Worm (Caenorhabditis elegans): Measurements from ENCODE around the gene F02E8.4.
A peak's percentile ranks its signal among the peaks of the same experiment; 100 is the strongest.

Gene F02E8.4

DNA sequence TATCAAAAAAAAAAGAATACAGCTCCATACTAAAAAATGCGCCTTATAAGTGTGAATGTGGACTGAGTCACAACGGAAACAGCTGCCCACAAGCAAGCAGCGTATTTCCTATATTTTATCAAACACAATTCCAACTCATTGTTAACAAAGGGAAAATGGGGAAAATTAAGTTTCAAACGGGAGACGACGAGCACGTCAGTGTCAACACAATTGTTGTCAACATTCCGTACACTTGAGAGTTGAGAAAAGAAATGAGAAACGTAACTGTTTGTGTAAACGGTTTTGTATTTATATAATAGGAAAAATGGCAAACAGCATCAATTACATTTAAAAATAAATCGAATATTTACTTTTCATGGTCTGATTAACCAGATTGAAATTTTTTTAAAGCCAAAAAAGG lies 14.3 kb upstream of the F02E8.4 start:
- TF ChIP-seq unc-62 (GFP tag; optimal IDR thresholded peaks at IDR 0.05) (no peak), madf-6 (GFP tag; IDR thresholded peaks at IDR 0.05) (no peak), bed-1 (GFP tag; IDR thresholded peaks at IDR 0.05) (no peak), lsl-1 (GFP tag; optimal IDR thresholded peaks at IDR 0.05) (no peak), lin-35 (GFP tag; optimal IDR thresholded peaks at IDR 0.05) (no peak), attf-3 (GFP tag; conservative IDR thresholded peaks at IDR 0.05) (no peak), mxl-1 (tag; optimal IDR thresholded peaks at IDR 0.05) (no peak), egl-18 (GFP tag; IDR thresholded peaks at IDR 0.05) (no peak), ekl-4 (GFP tag; IDR thresholded peaks at IDR 0.05) (no peak), ztf-18 (tag; optimal IDR thresholded peaks at IDR 0.05) (no peak), madf-10 (tag; optimal IDR thresholded peaks at IDR 0.05) (no peak), snpc-4 (GFP tag; optimal IDR thresholded peaks at IDR 0.05) (no peak), snpc-4 (tag; optimal IDR thresholded peaks at IDR 0.05) (no peak), ceh-91 (GFP tag; IDR thresholded peaks at IDR 0.05) (no peak)

DNA sequence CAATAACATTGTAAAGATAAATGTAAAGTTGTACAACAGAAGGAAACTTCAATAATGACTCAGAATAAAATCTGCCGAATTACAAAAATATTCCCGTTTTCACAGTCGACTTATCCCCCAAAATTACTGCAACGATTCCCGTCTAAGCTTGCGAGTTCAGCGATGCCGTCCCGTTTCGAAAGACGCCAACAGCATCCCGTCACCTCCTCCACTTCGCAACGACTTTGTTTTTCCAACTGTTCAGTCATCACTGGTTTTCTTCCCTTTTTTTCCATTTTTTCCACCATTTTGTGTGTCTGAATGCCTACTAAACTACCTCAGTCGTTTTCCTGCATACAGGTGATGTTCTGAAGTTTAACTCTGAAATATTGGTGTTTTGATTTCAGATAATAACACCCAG lies 13.3 kb upstream of the F02E8.4 start, which contains the start of gene F15A8.1:
F15A8.1 (plus strand) TSS at position 301 of the 400 bp plus-strand sequence.
- TF ChIP-seq nhr-120 (GFP tag; IDR thresholded peaks at IDR 0.05), result no peak
- TF ChIP-seq chd-7 (tag; optimal IDR thresholded peaks at IDR 0.05), result no peak
- no peak for TF ChIP-seq mcd-1 (GFP tag; IDR thresholded peaks at IDR 0.05)
- TF ChIP-seq ama-1 (optimal IDR thresholded peaks at IDR 0.05), result no peak
- no peak for TF ChIP-seq ama-1 (GFP tag; optimal IDR thresholded peaks at IDR 0.05)
- no peak for TF ChIP-seq snpc-1.3 (tag; optimal IDR thresholded peaks at IDR 0.05; ENCODE audit: insufficient read depth)
- no peak for TF ChIP-seq nfya-1 (tag; optimal IDR thresholded peaks at IDR 0.05; ENCODE audit: borderline replicate concordance, insufficient read depth)
- no peak for TF ChIP-seq hsf-1 (GFP tag; IDR thresholded peaks at IDR 0.05)
- no peak for TF ChIP-seq Y53F4B.3 (GFP tag; IDR thresholded peaks at IDR 0.05)
- TF ChIP-seq attf-3 (GFP tag; conservative IDR thresholded peaks at IDR 0.05), result no peak
- TF ChIP-seq lin-54 (GFP tag; optimal IDR thresholded peaks at IDR 0.05), result no peak

- peak; percentile 25 for TF ChIP-seq somi-1 (GFP tag; optimal IDR thresholded peaks at IDR 0.05)
- TF ChIP-seq F33H1.4 (GFP tag; IDR thresholded peaks at IDR 0.05), result no peak
- no peak for TF ChIP-seq akir-1 (GFP tag; optimal IDR thresholded peaks at IDR 0.05)
- TF ChIP-seq repo-1 (tag; optimal IDR thresholded peaks at IDR 0.05), result no peak
- TF ChIP-seq lin-54 (GFP tag; optimal IDR thresholded peaks at IDR 0.05), result peak; percentile 40
- no peak for TF ChIP-seq tbx-9 (tag; optimal IDR thresholded peaks at IDR 0.05; ENCODE audit: borderline replicate concordance)
- TF ChIP-seq attf-6 (GFP tag; IDR thresholded peaks at IDR 0.05), result 0 out of 2 replicates have a peak, but pooled peaks have one; percentile 21
- no peak for TF ChIP-seq xnd-1 (tag; optimal IDR thresholded peaks at IDR 0.05)
- TF ChIP-seq hmg-1.2 (GFP tag; IDR thresholded peaks at IDR 0.05), result peak; percentile 82
- TF ChIP-seq hrde-1 (tag; optimal IDR thresholded peaks at IDR 0.05; ENCODE audit: borderline replicate concordance), result no peak
- TF ChIP-seq pha-4 (tag; optimal IDR thresholded peaks at IDR 0.05), result no peak
- TF ChIP-seq zfh-2 (GFP tag; conservative IDR thresholded peaks at IDR 0.05), result no peak
- TF ChIP-seq dpff-1 (tag; optimal IDR thresholded peaks at IDR 0.05), result no peak
- no peak for TF ChIP-seq C17E4.6 (GFP tag; IDR thresholded peaks at IDR 0.05)
- no peak for TF ChIP-seq fkh-3 (tag; optimal IDR thresholded peaks at IDR 0.05)
- peak; percentile 74 for TF ChIP-seq snpc-4 (GFP tag; optimal IDR thresholded peaks at IDR 0.05)
- TF ChIP-seq snpc-4 (tag; optimal IDR thresholded peaks at IDR 0.05), result peak; percentile 5 to 80 (median 61)
- TF ChIP-seq lsl-1 (GFP tag; optimal IDR thresholded peaks at IDR 0.05), result no peak
- TF ChIP-seq ZK185.1 (tag; optimal IDR thresholded peaks at IDR 0.05; ENCODE audit: poor library complexity, severe bottlenecking), result peak; percentile 73
- TF ChIP-seq ztf-18 (tag; optimal IDR thresholded peaks at IDR 0.05), result peak; percentile 48
- peak; percentile 44 for TF ChIP-seq lin-40 (tag; optimal IDR thresholded peaks at IDR 0.05)
- peak; percentile 92 for TF ChIP-seq B0261.1 (tag; optimal IDR thresholded peaks at IDR 0.05)
- peak; percentile 31 for TF ChIP-seq ztf-26 (tag; optimal IDR thresholded peaks at IDR 0.05)
- peak; percentile 70; the same call in 1 of the 2 replicates for TF ChIP-seq ekl-4 (GFP tag; IDR thresholded peaks at IDR 0.05)
- TF ChIP-seq ceh-79 (tag; optimal IDR thresholded peaks at IDR 0.05), result no peak
- no peak for TF ChIP-seq madf-8 (GFP tag; conservative IDR thresholded peaks at IDR 0.05)
- TF ChIP-seq D2030.7 (GFP tag; IDR thresholded peaks at IDR 0.05), result peak; percentile 59
- TF ChIP-seq Y67H2A.10 (GFP tag; conservative IDR thresholded peaks at IDR 0.05), result no peak
Observed at ce11 chrX:4444073-4444472, 9.8 kb upstream of the F02E8.4 start.
